Fruit fly (Drosophila melanogaster) whole organism, embryonic: ENCODE measurements around the gene MRG15.
A peak's percentile ranks its signal among the peaks of the same experiment; 100 is the strongest.

Experiments
- Abd-B ChIP-seq: fragments of 200-800 bp; sonication (Bioruptor generic); optimal IDR thresholded peaks from 2 replicates; lab custom pipeline; 2018; ENCODE audit warnings: missing biosample characterization, mild to moderate bottlenecking, missing genetic modification characterization, moderate library complexity
- Atf3 ChIP-seq: fragments of 200-800 bp; sonication (Bioruptor generic); optimal IDR thresholded peaks from 3 replicates; lab custom pipeline; 2016; ENCODE audit warnings: missing biosample characterization, missing genetic modification characterization
- Bteb2 ChIP-seq: fragments of 200-800 bp; sonication (Bioruptor generic); optimal IDR thresholded peaks from 2 replicates; lab custom pipeline; 2016; ENCODE audit warnings: missing biosample characterization, missing genetic modification characterization
- CG10565 ChIP-seq: fragments of 200-800 bp; sonication (Bioruptor generic); optimal IDR thresholded peaks from 3 replicates; lab custom pipeline; 2016; ENCODE audit warnings: missing biosample characterization, mild to moderate bottlenecking, missing genetic modification characterization
- CG10959 ChIP-seq: fragments of 200-800 bp; sonication (Bioruptor generic); IDR thresholded peaks from 2 replicates; pipeline ENCODE4 v1.3.6; 2022; ENCODE audit warnings: missing biosample characterization, missing genetic modification characterization
- CG10979 ChIP-seq: fragments of 200-800 bp; sonication (Bioruptor generic); optimal IDR thresholded peaks from 2 replicates; lab custom pipeline; 2018; ENCODE audit warnings: missing biosample characterization, mild to moderate bottlenecking, missing genetic modification characterization, moderate library complexity
- CG13894 ChIP-seq: fragments of 200-800 bp; sonication (Bioruptor generic); optimal IDR thresholded peaks from 3 replicates; lab custom pipeline; 2018; ENCODE audit warnings: missing biosample characterization, mild to moderate bottlenecking, missing genetic modification characterization, moderate library complexity
- CG14667 ChIP-seq: fragments of 200-800 bp; sonication (Bioruptor generic); IDR thresholded peaks from 2 replicates; pipeline ENCODE4 v1.3.6; 2022; ENCODE audit warnings: missing biosample characterization, missing genetic modification characterization
- CG14965 ChIP-seq: fragments of 200-800 bp; sonication (Bioruptor generic); optimal IDR thresholded peaks from 2 replicates; lab custom pipeline; 2016; ENCODE audit warnings: missing biosample characterization, missing genetic modification characterization, borderline replicate concordance
- CG15011 ChIP-seq: fragments of 200-800 bp; sonication (Bioruptor generic); optimal IDR thresholded peaks from 3 replicates; lab custom pipeline; 2018; ENCODE audit warnings: missing biosample characterization, mild to moderate bottlenecking, missing genetic modification characterization
- CG15479 ChIP-seq: fragments of 200-800 bp; sonication (Bioruptor generic); optimal IDR thresholded peaks from 3 replicates; lab custom pipeline; 2019; ENCODE audit warnings: missing biosample characterization, mild to moderate bottlenecking, missing genetic modification characterization, moderate library complexity
- CG1603 ChIP-seq: fragments of 200-800 bp; sonication (Bioruptor generic); optimal IDR thresholded peaks from 2 replicates; lab custom pipeline; 2019; ENCODE audit warnings: missing biosample characterization, mild to moderate bottlenecking, missing genetic modification characterization, moderate library complexity
- CG16779 ChIP-seq: fragments of 200-800 bp; sonication (Bioruptor generic); IDR thresholded peaks from 2 replicates; pipeline ENCODE4 v1.3.6; 2022; ENCODE audit warnings: missing biosample characterization, missing genetic modification characterization
- CG17328 ChIP-seq: fragments of 200-800 bp; sonication (Bioruptor generic); IDR thresholded peaks from 2 replicates; pipeline ENCODE4 v1.3.6; 2022; ENCODE audit warnings: missing biosample characterization, missing genetic modification characterization
- CG17912 ChIP-seq: fragments of 200-800 bp; sonication (Bioruptor generic); optimal IDR thresholded peaks from 2 replicates; lab custom pipeline; 2018; ENCODE audit warnings: missing biosample characterization, mild to moderate bottlenecking, missing genetic modification characterization
- CG2120 ChIP-seq: fragments of 200-800 bp; sonication (Bioruptor generic); optimal IDR thresholded peaks from 3 replicates; lab custom pipeline; 2016; ENCODE audit warnings: missing biosample characterization, missing genetic modification characterization
- CG31365 ChIP-seq: fragments of 200-800 bp; sonication (Bioruptor generic); optimal IDR thresholded peaks from 2 replicates; lab custom pipeline; 2018; ENCODE audit warnings: missing biosample characterization, mild to moderate bottlenecking, missing genetic modification characterization
- CG4617 ChIP-seq: fragments of 200-800 bp; sonication (Bioruptor generic); optimal IDR thresholded peaks from 3 replicates; lab custom pipeline; 2016; ENCODE audit warnings: missing biosample characterization, missing genetic modification characterization, borderline replicate concordance
- CG7357 ChIP-seq: fragments of 200-800 bp; sonication (Bioruptor generic); IDR thresholded peaks from 3 replicates; pipeline ENCODE4 v1.3.6; 2022; ENCODE audit warnings: missing biosample characterization, missing genetic modification characterization
- CG7839 ChIP-seq: fragments of 200-800 bp; sonication (Bioruptor generic); optimal IDR thresholded peaks from 3 replicates; lab custom pipeline; 2018; ENCODE audit warnings: missing biosample characterization, mild to moderate bottlenecking, missing genetic modification characterization, moderate library complexity
- CG8924 ChIP-seq: fragments of 200-800 bp; optimal IDR thresholded peaks from 3 replicates; lab custom pipeline; 2019; ENCODE audit warnings: missing biosample characterization, mild to moderate bottlenecking, missing genetic modification characterization, moderate library complexity
- Dip2 ChIP-seq: fragments of 200-800 bp; sonication (Bioruptor generic); IDR thresholded peaks from 2 replicates; pipeline ENCODE4 v1.3.6; 2022; ENCODE audit warnings: missing biosample characterization, missing genetic modification characterization
- Doc2 ChIP-seq: fragments of 200-800 bp; sonication (Bioruptor generic); IDR thresholded peaks from 2 replicates; pipeline ENCODE4 v1.3.6; 2022; ENCODE audit warnings: missing biosample characterization, missing genetic modification characterization
- HHEX ChIP-seq: fragments of 200-800 bp; sonication (Bioruptor generic); optimal IDR thresholded peaks from 3 replicates; lab custom pipeline; 2017; ENCODE audit warnings: missing biosample characterization, mild to moderate bottlenecking, missing genetic modification characterization, missing genetic modification reagents
- HLH54F ChIP-seq: fragments of 200-800 bp; sonication (Bioruptor generic); optimal IDR thresholded peaks from 3 replicates; lab custom pipeline; 2016; ENCODE audit warnings: missing biosample characterization, missing genetic modification characterization
- Opbp ChIP-seq: fragments of 200-800 bp; sonication (Bioruptor generic); IDR thresholded peaks from 3 replicates; pipeline ENCODE4 v1.3.6; 2022; ENCODE audit warnings: missing biosample characterization, missing genetic modification characterization; ENCODE audit not compliant: partially characterized antibody
- Scr ChIP-seq: fragments of 200-800 bp; sonication (Bioruptor generic); IDR thresholded peaks from 2 replicates; pipeline ENCODE4 v1.3.6; 2022; ENCODE audit warnings: missing biosample characterization, missing genetic modification characterization; ENCODE audit not compliant: partially characterized antibody
- Ssrp ChIP-seq: fragments of 200-800 bp; sonication (Bioruptor generic); optimal IDR thresholded peaks from 2 replicates; lab custom pipeline; 2018; ENCODE audit warnings: missing biosample characterization, mild to moderate bottlenecking, missing genetic modification characterization, moderate library complexity
- Xrp1 ChIP-seq: fragments of 200-800 bp; sonication (Bioruptor generic); IDR thresholded peaks from 2 replicates; pipeline ENCODE4 v1.3.6; 2022; ENCODE audit warnings: missing biosample characterization, missing genetic modification characterization
- amos ChIP-seq: fragments of 200-800 bp; sonication (Bioruptor generic); IDR thresholded peaks from 2 replicates; pipeline ENCODE4 v1.3.6; 2022; ENCODE audit warnings: missing biosample characterization, missing genetic modification characterization; ENCODE audit not compliant: partially characterized antibody
- aop ChIP-seq: fragments of 200-800 bp; sonication (Bioruptor generic); IDR thresholded peaks from 2 replicates; pipeline ENCODE4 v1.3.6; 2022; ENCODE audit warnings: missing biosample characterization, missing genetic modification characterization
- bowl ChIP-seq: fragments of 200-800 bp; sonication (Bioruptor generic); IDR thresholded peaks from 2 replicates; pipeline ENCODE4 v1.3.6; 2022; ENCODE audit warnings: missing biosample characterization, missing genetic modification characterization
- cato ChIP-seq: fragments of 200-800 bp; sonication (Bioruptor generic); optimal IDR thresholded peaks from 2 replicates; lab custom pipeline; 2016; ENCODE audit warnings: missing biosample characterization, missing genetic modification characterization, borderline replicate concordance
- chinmo ChIP-seq: fragments of 200-800 bp; sonication (Bioruptor generic); IDR thresholded peaks from 4 replicates; pipeline ENCODE4 v1.3.6; 2022; ENCODE audit warnings: missing biosample characterization, missing genetic modification characterization; ENCODE audit not compliant: partially characterized antibody
- dpn ChIP-seq, 2 experiments: fragments of 200-800 bp; sonication (Bioruptor generic); optimal IDR thresholded peaks; 3 replicates each; lab custom pipeline; 2016; ENCODE audit warnings: missing biosample characterization in 2 of 2, missing genetic modification characterization in 2 of 2
- emc ChIP-seq: fragments of 200-800 bp; sonication (Bioruptor generic); optimal IDR thresholded peaks from 2 replicates; lab custom pipeline; 2016; ENCODE audit warnings: missing biosample characterization, missing genetic modification characterization
- exex ChIP-seq: fragments of 200-800 bp; sonication (Bioruptor generic); optimal IDR thresholded peaks from 4 replicates; lab custom pipeline; 2018; ENCODE audit warnings: missing biosample characterization, mild to moderate bottlenecking, missing genetic modification characterization, moderate library complexity
- ftz-f1 ChIP-seq: fragments of 200-800 bp; sonication (Bioruptor generic); optimal IDR thresholded peaks from 2 replicates; lab custom pipeline; 2016; ENCODE audit warnings: missing biosample characterization, missing genetic modification characterization
- h ChIP-seq: fragments of >200 bp; optimal IDR thresholded peaks from 2 replicates; lab custom pipeline; 2017
- lilli ChIP-seq: fragments of 200-800 bp; sonication (Bioruptor generic); optimal IDR thresholded peaks from 3 replicates; lab custom pipeline; 2016; ENCODE audit warnings: missing biosample characterization, missing genetic modification characterization
- phol ChIP-seq: fragments of 200-800 bp; sonication (Bioruptor generic); optimal IDR thresholded peaks from 3 replicates; lab custom pipeline; 2018; ENCODE audit warnings: missing biosample characterization, mild to moderate bottlenecking, missing genetic modification characterization, moderate library complexity
- pnt ChIP-seq: fragments of 200-800 bp; sonication (Bioruptor generic); optimal IDR thresholded peaks from 3 replicates; lab custom pipeline; 2016; ENCODE audit warnings: missing biosample characterization, missing genetic modification characterization
- prd ChIP-seq, 3 experiments: fragments of >200 bp in 2 of 3; fragments of 200-800 bp in 1 of 3; sonication (Bioruptor generic) in 1 of 3; optimal IDR thresholded peaks in 2 of 3; IDR thresholded peaks in 1 of 3; 2 replicates in 2 of 3; 3 replicates in 1 of 3; pipeline versions ENCODE4 v1.3.6 to Lab custom; 2017 to 2022; ENCODE audit warnings: missing biosample characterization in 1 of 3, missing genetic modification characterization in 1 of 3
- run ChIP-seq: fragments of 200-800 bp; sonication (Bioruptor generic); optimal IDR thresholded peaks from 3 replicates; lab custom pipeline; 2018; ENCODE audit warnings: missing biosample characterization, mild to moderate bottlenecking, missing genetic modification characterization
- scrt ChIP-seq: fragments of 200-800 bp; sonication (Bioruptor generic); optimal IDR thresholded peaks from 2 replicates; lab custom pipeline; 2018; ENCODE audit warnings: missing biosample characterization, mild to moderate bottlenecking, missing genetic modification characterization, moderate library complexity
- slbo ChIP-seq: fragments of 200-800 bp; sonication (Bioruptor generic); IDR thresholded peaks from 2 replicates; pipeline ENCODE4 v1.3.6; 2022; ENCODE audit warnings: missing biosample characterization, missing genetic modification characterization
- slp2 ChIP-seq: fragments of 200-800 bp; sonication (Bioruptor generic); optimal IDR thresholded peaks from 2 replicates; lab custom pipeline; 2016; ENCODE audit warnings: missing biosample characterization, missing genetic modification characterization
- sqz ChIP-seq: fragments of 200-800 bp; sonication (Bioruptor generic); optimal IDR thresholded peaks from 3 replicates; lab custom pipeline; 2018; ENCODE audit warnings: missing biosample characterization, mild to moderate bottlenecking, missing genetic modification characterization
- sr ChIP-seq: fragments of 200-800 bp; sonication (Bioruptor generic); IDR thresholded peaks from 3 replicates; pipeline ENCODE4 v1.3.6; 2022; ENCODE audit warnings: missing biosample characterization, missing genetic modification characterization

The MRG15 gene

DNA sequence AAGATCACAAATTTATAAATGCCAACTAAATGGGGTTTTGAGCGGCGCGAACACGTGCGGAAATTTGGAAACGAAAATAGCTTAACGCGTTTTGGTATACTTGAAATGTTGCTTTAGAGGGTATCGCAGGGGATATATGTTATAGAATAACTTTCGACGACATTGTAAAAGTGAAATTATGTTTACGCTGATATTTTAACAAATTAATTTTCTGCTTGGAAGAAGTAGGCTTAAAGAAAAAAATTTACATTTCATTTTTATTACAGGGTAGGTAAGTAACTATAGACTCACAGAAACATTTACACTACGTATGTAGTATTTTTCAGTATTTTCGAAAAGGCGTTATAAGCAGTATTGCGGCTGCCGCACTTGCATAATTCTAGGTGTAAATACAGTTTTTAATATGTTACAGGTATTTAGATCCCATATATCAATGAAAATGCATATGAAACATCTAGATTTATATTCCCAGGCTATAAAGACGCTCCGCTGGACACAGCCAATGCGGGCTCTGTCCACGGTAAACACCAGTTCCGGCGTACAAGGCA, 48.5 kb downstream of the MRG15 start, which contains the start of the genes Art3 and mRpS10 (continued):
- TF ChIP-seq chinmo, result no peak
- no peak for TF ChIP-seq amos
- TF ChIP-seq CG10565, result peak; percentile 99
- peak; percentile 100 for TF ChIP-seq CG7839 (tag; lab: Kevin White, UChicago)
- peak; percentile 94 for TF ChIP-seq ftz-f1 (GFP tag; lab: Kevin White, UChicago)
- TF ChIP-seq bowl (GFP tag; lab: Robert Waterston, UW), result peak; percentile 99
- TF ChIP-seq Doc2 (GFP tag; lab: Robert Waterston, UW), result peak; percentile 99
- peak; percentile 100 for TF ChIP-seq Bteb2
- peak; percentile 100 for TF ChIP-seq Xrp1
- TF ChIP-seq Scr (GFP tag; lab: Robert Waterston, UW), result peak; percentile 40
- TF ChIP-seq slbo (GFP tag; lab: Robert Waterston, UW), result peak; percentile 100
- peak; percentile 100 for TF ChIP-seq Ssrp (tag; lab: Kevin White, UChicago)
- TF ChIP-seq cato (GFP tag; lab: Kevin White, UChicago), result peak; percentile 100
- TF ChIP-seq HHEX, result peak; percentile 100
- TF ChIP-seq CG14667 (GFP tag; lab: Robert Waterston, UW), result peak; percentile 100
- peak; percentile 96 for TF ChIP-seq CG15479 (GFP tag; lab: Kevin White, UChicago)
- peak; percentile 99 for TF ChIP-seq scrt (GFP tag; lab: Kevin White, UChicago)
- TF ChIP-seq CG4617 (GFP tag; lab: Kevin White, UChicago), result peak; percentile 100
- TF ChIP-seq CG10979 (tag; lab: Kevin White, UChicago), result peak; percentile 100
- peak; percentile 98 for TF ChIP-seq aop (GFP tag; lab: Robert Waterston, UW)
- TF ChIP-seq CG16779 (GFP tag; lab: Robert Waterston, UW), result peak; percentile 100
- peak; percentile 100 for TF ChIP-seq Atf3 (GFP tag; lab: Kevin White, UChicago)
- peak; percentile 100 for TF ChIP-seq CG8924 (tag; lab: Kevin White, UChicago)
- no peak for TF ChIP-seq h (lab: Kevin White, UChicago)
- TF ChIP-seq CG2120 (GFP tag; lab: Kevin White, UChicago), result peak; percentile 100
- TF ChIP-seq exex (tag; lab: Kevin White, UChicago), result peak; percentile 99
- no peak for TF ChIP-seq prd (optimal IDR thresholded peaks at IDR 0.05; lab: Kevin White, UChicago)
- peak; percentile 100 for TF ChIP-seq prd (GFP tag; IDR thresholded peaks at IDR 0.05; lab: Robert Waterston, UW)
- TF ChIP-seq sqz (GFP tag; lab: Kevin White, UChicago), result peak; percentile 100
- peak; percentile 100 for TF ChIP-seq CG15011 (GFP tag; lab: Kevin White, UChicago)
- peak; percentile 100 for TF ChIP-seq phol (tag; lab: Kevin White, UChicago)
- TF ChIP-seq pnt (GFP tag; lab: Kevin White, UChicago), result peak; percentile 100
- TF ChIP-seq Dip2 (GFP tag; lab: Robert Waterston, UW), result peak; percentile 84
- peak; percentile 29; the same call in 1 of the 3 replicates for TF ChIP-seq Opbp
- peak; percentile 100 for TF ChIP-seq CG10959 (GFP tag; lab: Robert Waterston, UW)
- TF ChIP-seq CG17328 (GFP tag; lab: Robert Waterston, UW), result peak; percentile 100
- TF ChIP-seq CG17912 (GFP tag; lab: Kevin White, UChicago), result peak; percentile 100
- peak; percentile 100 for TF ChIP-seq run (tag; lab: Kevin White, UChicago)
- TF ChIP-seq CG7357, result peak; percentile 99
- peak; percentile 100 for TF ChIP-seq emc (GFP tag; lab: Kevin White, UChicago)
- TF ChIP-seq sr, result peak; percentile 99
- peak; percentile 99 for TF ChIP-seq CG1603 (tag; lab: Kevin White, UChicago)
- peak; percentile 100 for TF ChIP-seq HLH54F (GFP tag; lab: Kevin White, UChicago)
- TF ChIP-seq Abd-B (GFP tag; lab: Kevin White, UChicago), result peak; percentile 100
- TF ChIP-seq slp2, result peak; percentile 100
- peak; percentile 100 for TF ChIP-seq lilli (GFP tag; lab: Kevin White, UChicago)
- TF ChIP-seq CG13894 (tag; lab: Kevin White, UChicago), result peak; percentile 100
- TF ChIP-seq dpn (GFP tag; optimal IDR thresholded peaks at IDR 0.05; lab: Kevin White, UChicago), result peak; percentile 100
- peak; percentile 95 for TF ChIP-seq CG31365
- TF ChIP-seq CG14965 (GFP tag; lab: Kevin White, UChicago), result peak; percentile 94
